Fruit fly (Drosophila melanogaster): Measurements from ENCODE around the gene VhaAC45RP.

DNA sequence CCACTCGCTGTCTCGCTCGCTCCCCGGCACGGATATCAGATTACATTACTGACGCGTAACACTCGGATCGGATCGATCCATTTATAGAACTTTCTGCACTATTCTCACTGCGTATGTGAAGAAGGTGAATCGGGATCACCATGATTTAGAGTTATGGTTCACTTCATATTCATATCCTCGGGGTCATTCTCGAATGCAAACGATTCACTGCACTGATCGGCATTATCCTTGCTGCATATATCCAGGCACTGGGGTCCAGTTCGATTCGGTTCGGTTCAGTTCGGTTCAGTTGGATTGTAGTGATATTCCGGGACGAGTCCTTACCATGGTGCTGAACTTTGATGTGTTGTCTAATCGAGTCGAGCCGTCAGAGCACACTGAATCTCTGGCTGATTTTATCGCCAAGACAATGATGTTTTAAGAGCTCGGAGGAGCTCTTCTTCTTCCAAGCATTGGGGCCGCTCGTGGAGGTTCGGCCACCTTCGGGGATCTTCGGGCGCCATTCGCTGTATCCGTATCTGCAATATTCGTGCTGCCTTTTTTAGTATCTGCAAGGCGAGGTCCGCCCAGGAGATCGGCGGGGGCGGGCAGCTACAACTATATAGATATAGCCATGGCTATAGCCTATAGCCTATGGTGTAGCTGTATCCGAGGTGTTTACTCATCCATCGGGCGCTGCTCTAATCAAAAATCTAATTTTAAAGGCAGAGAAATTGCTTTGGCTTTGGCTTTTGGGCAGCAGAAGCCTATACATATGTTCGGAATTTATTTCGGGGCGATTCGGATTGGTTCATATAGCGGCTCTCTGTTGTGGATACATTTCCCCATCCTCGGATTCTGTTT is 8.2 kb upstream of the VhaAC45RP start, which contains the start of gene Mlc2:
- TF ChIP-seq psq (optimal IDR thresholded peaks at IDR 0.05) (no peak), CG8478 (optimal IDR thresholded peaks at IDR 0.05) (no peak), Dll (optimal IDR thresholded peaks at IDR 0.05) (no peak), usp (GFP tag; optimal IDR thresholded peaks at IDR 0.05) (no peak), EcR (GFP tag; optimal IDR thresholded peaks at IDR 0.05) (no peak)
